Fruit fly (Drosophila melanogaster) whole organism, larva: ENCODE data around the gene mRpL28.
A peak's percentile ranks its signal among the peaks of the same experiment; 100 is the strongest.

ENCODE experiments used
- noc ChIP-seq: fragments of 200-800 bp; sonication (Bioruptor generic); optimal IDR thresholded peaks from 3 replicates; lab custom pipeline; 2019; ENCODE audit warnings: missing biosample characterization, mild to moderate bottlenecking, missing genetic modification characterization, moderate library complexity

mRpL28 gene

dm6 chr2L:5000919-5001581 lies 27.3 kb downstream of the mRpL28 start:
- TF ChIP-seq noc (tag; lab: Kevin White, UChicago): no peak

- TF ChIP-seq noc (tag; lab: Kevin White, UChicago): no peak
These were observed 27.8 kb downstream of the mRpL28 start for dm6 chr2L:5001582-5001929.

dm6 chr2L:5002031-5002430 lies 28.3 kb downstream of the mRpL28 start:
- TF ChIP-seq noc (tag; lab: Kevin White, UChicago): no peak

dm6 chr2L:5002711-5003402 lies 29.1 kb downstream of the mRpL28 start:
- TF ChIP-seq noc (tag; lab: Kevin White, UChicago): no peak

dm6 chr2L:5003670-5004453 lies 30.1 kb downstream of the mRpL28 start:
- TF ChIP-seq noc (tag; lab: Kevin White, UChicago): no peak

dm6 chr2L:5004677-5005463 lies 31.1 kb downstream of the mRpL28 start:
- TF ChIP-seq noc (tag; lab: Kevin White, UChicago): peak; percentile 87

dm6 chr2L:5005464-5005764 lies 31.6 kb downstream of the mRpL28 start:
- no peak for TF ChIP-seq noc (tag; lab: Kevin White, UChicago)

dm6 chr2L:5006323-5006722 lies 32.5 kb downstream of the mRpL28 start:
- TF ChIP-seq noc (tag; lab: Kevin White, UChicago): no peak

- peak; percentile 81 for TF ChIP-seq noc (tag; lab: Kevin White, UChicago)
These were observed 33.5 kb downstream of the mRpL28 start for dm6 chr2L:5007256-5007655.

dm6 chr2L:5009306-5010030 lies 35.7 kb downstream of the mRpL28 start, which contains the start of gene Rtnl1:
Rtnl1 (minus strand) TSS chr2L:5009720.
- peak; percentile 42 for TF ChIP-seq noc (tag; lab: Kevin White, UChicago)

- peak; percentile 78 for TF ChIP-seq noc (tag; lab: Kevin White, UChicago)
These were observed 37.0 kb downstream of the mRpL28 start, which contains the start of the genes CG31917, Tfb5 and SelT for dm6 chr2L:5010784-5011260. CG31917 (minus strand) TSS chr2L:5010834. Tfb5 (minus strand) TSS chr2L:5010834. SelT (plus strand) TSS chr2L:5010922.

- no peak for TF ChIP-seq noc (tag; lab: Kevin White, UChicago)
These were observed 46.7 kb downstream of the mRpL28 start for dm6 chr2L:5020479-5020878.

dm6 chr2L:5022602-5023001 lies 48.8 kb downstream of the mRpL28 start:
- no peak for TF ChIP-seq noc (tag; lab: Kevin White, UChicago)
